Worm (Caenorhabditis elegans) whole organism, young adult: ENCODE measurements around the gene F56C3.1.

Experiments used
- C06A6.2 ChIP-seq: fragments of 200-800 bp; sonication (Bioruptor generic); conservative IDR thresholded peaks from 2 replicates; pipeline ENCODE4 v1.3.6; 2022; ENCODE audit warnings: missing genetic modification characterization, missing compliant biosample characterization
- K11D2.4 ChIP-seq: fragments of 200-800 bp; sonication (Bioruptor generic); IDR thresholded peaks from 2 replicates; pipeline ENCODE4 v1.3.6; 2022; ENCODE audit warnings: missing genetic modification reagents, missing genetic modification characterization, missing compliant biosample characterization
- T07F8.4 ChIP-seq: sonication (generic microtip); optimal IDR thresholded peaks from 2 replicates; lab custom pipeline; 2016; ENCODE audit warnings: mild to moderate bottlenecking, missing genetic modification characterization, moderate library complexity, missing compliant biosample characterization
- Y56A3A.18 ChIP-seq: fragments of 200-800 bp; sonication (Bioruptor generic); IDR thresholded peaks from 2 replicates; pipeline ENCODE4 v1.3.6; 2022; ENCODE audit warnings: missing genetic modification reagents, missing genetic modification characterization, missing compliant biosample characterization
- ZK185.1 ChIP-seq: sonication (generic microtip); optimal IDR thresholded peaks from 2 replicates; lab custom pipeline; 2016; ENCODE audit warnings: mild to moderate bottlenecking, missing genetic modification characterization, missing compliant biosample characterization; ENCODE audit not compliant: poor library complexity, severe bottlenecking
- ama-1 ChIP-seq, 3 experiments: fragments of 150-350 bp in 1 of 3; sonication (generic microtip) in 2 of 3; optimal IDR thresholded peaks; 2 replicates each; lab custom pipeline; 2014 to 2018; ENCODE audit warnings: missing biosample characterization in 2 of 3, missing genetic modification characterization in 2 of 3, missing genetic modification reagents in 2 of 3
- attf-3 ChIP-seq: fragments of 200-800 bp; sonication (Bioruptor generic); conservative IDR thresholded peaks from 2 replicates; pipeline ENCODE4 v1.3.6; 2022; ENCODE audit warnings: missing genetic modification reagents, missing genetic modification characterization, missing compliant biosample characterization
- bed-2 ChIP-seq: fragments of 200-800 bp; sonication (Bioruptor generic); IDR thresholded peaks from 2 replicates; pipeline ENCODE4 v1.3.6; 2022; ENCODE audit warnings: missing genetic modification reagents, missing genetic modification characterization, missing compliant biosample characterization
- ccch-3 ChIP-seq: fragments of 200-800 bp; sonication (Bioruptor generic); optimal IDR thresholded peaks from 2 replicates; lab custom pipeline; 2018; ENCODE audit warnings: mild to moderate bottlenecking, missing genetic modification characterization, missing compliant biosample characterization
- cebp-1 ChIP-seq, 2 experiments: fragments of 200-800 bp in 1 of 2; sonication (Bioruptor generic) in 1 of 2; sonication (generic microtip) in 1 of 2; IDR thresholded peaks in 1 of 2; optimal IDR thresholded peaks in 1 of 2; 2 replicates each; pipeline versions ENCODE4 v1.3.6 to Lab custom; 2017 to 2022; ENCODE audit warnings: missing compliant biosample characterization in 2 of 2, missing genetic modification characterization in 2 of 2, mild to moderate bottlenecking in 1 of 2, missing genetic modification reagents in 1 of 2, moderate library complexity in 1 of 2
- ceh-100 ChIP-seq: fragments of 200-800 bp; sonication (Bioruptor generic); IDR thresholded peaks from 2 replicates; pipeline ENCODE4 v1.3.6; 2022; ENCODE audit warnings: missing genetic modification reagents, missing genetic modification characterization, missing compliant biosample characterization
- chd-7 ChIP-seq: sonication (generic microtip); optimal IDR thresholded peaks from 2 replicates; lab custom pipeline; 2016; ENCODE audit warnings: mild to moderate bottlenecking, missing genetic modification characterization, moderate library complexity, missing compliant biosample characterization
- dox-1 ChIP-seq: fragments of 200-800 bp; sonication (Bioruptor generic); IDR thresholded peaks from 2 replicates; pipeline ENCODE4 v1.3.6; 2022; ENCODE audit warnings: missing genetic modification reagents, missing genetic modification characterization, missing compliant biosample characterization
- efl-1 ChIP-seq: fragments of 150-350 bp; optimal IDR thresholded peaks from 2 replicates; lab custom pipeline; 2014; ENCODE audit warnings: missing biosample characterization, missing genetic modification reagents, missing genetic modification characterization
- egrh-3 ChIP-seq: fragments of 200-800 bp; sonication (Bioruptor generic); IDR thresholded peaks from 2 replicates; pipeline ENCODE4 v1.3.6; 2022; ENCODE audit warnings: missing genetic modification reagents, missing genetic modification characterization, missing compliant biosample characterization
- gei-17 ChIP-seq: fragments of 200-800 bp; sonication (Bioruptor generic); optimal IDR thresholded peaks from 2 replicates; lab custom pipeline; 2018; ENCODE audit warnings: mild to moderate bottlenecking, missing genetic modification characterization, missing compliant biosample characterization
- hmg-1.2 ChIP-seq: fragments of 200-800 bp; sonication (Bioruptor generic); IDR thresholded peaks from 2 replicates; pipeline ENCODE4 v1.3.6; 2022; ENCODE audit warnings: missing genetic modification reagents, missing genetic modification characterization, missing compliant biosample characterization
- lin-26 ChIP-seq: fragments of 200-800 bp; sonication (Bioruptor generic); IDR thresholded peaks from 2 replicates; pipeline ENCODE4 v1.3.6; 2022; ENCODE audit warnings: missing genetic modification reagents, missing genetic modification characterization, missing compliant biosample characterization
- lin-40 ChIP-seq: sonication (generic microtip); optimal IDR thresholded peaks from 2 replicates; lab custom pipeline; 2016; ENCODE audit warnings: missing genetic modification characterization, mild to moderate bottlenecking, missing compliant biosample characterization, missing genotype, missing genetic modification reagents
- madf-10 ChIP-seq: sonication (generic microtip); optimal IDR thresholded peaks from 2 replicates; lab custom pipeline; 2016; ENCODE audit warnings: mild to moderate bottlenecking, missing genetic modification characterization, missing compliant biosample characterization
- madf-6 ChIP-seq: fragments of 200-800 bp; sonication (Bioruptor generic); IDR thresholded peaks from 2 replicates; pipeline ENCODE4 v1.3.6; 2022; ENCODE audit warnings: missing genetic modification reagents, missing genetic modification characterization, missing compliant biosample characterization
- mcd-1 ChIP-seq: fragments of 200-800 bp; sonication (Bioruptor generic); IDR thresholded peaks from 2 replicates; pipeline ENCODE4 v1.3.6; 2022; ENCODE audit warnings: missing genetic modification reagents, missing genetic modification characterization, missing compliant biosample characterization
- nfyb-1 ChIP-seq: fragments of 200-800 bp; sonication (Bioruptor generic); IDR thresholded peaks from 2 replicates; pipeline ENCODE4 v1.3.6; 2022; ENCODE audit warnings: missing genetic modification reagents, missing genetic modification characterization, missing compliant biosample characterization
- nhr-27 ChIP-seq: fragments of 200-800 bp; sonication (Bioruptor generic); optimal IDR thresholded peaks from 2 replicates; lab custom pipeline; 2018; ENCODE audit warnings: mild to moderate bottlenecking, missing genetic modification characterization, moderate library complexity, missing compliant biosample characterization
- nhr-80 ChIP-seq: sonication (generic microtip); optimal IDR thresholded peaks from 2 replicates; lab custom pipeline; 2016; ENCODE audit warnings: missing genetic modification characterization, missing compliant biosample characterization
- pbrm-1 ChIP-seq: fragments of 200-800 bp; sonication (Bioruptor generic); IDR thresholded peaks from 2 replicates; pipeline ENCODE4 v1.3.6; 2022; ENCODE audit warnings: missing genetic modification reagents, missing genetic modification characterization, missing compliant biosample characterization
- rpc-1 ChIP-seq, 2 experiments: fragments of 150-350 bp in 1 of 2; sonication (generic microtip) in 1 of 2; optimal IDR thresholded peaks; 2 replicates each; lab custom pipeline; 2014 to 2018; ENCODE audit warnings: missing biosample characterization in 1 of 2, missing genetic modification characterization in 1 of 2, missing genetic modification reagents in 1 of 2, missing genotype in 1 of 2
- sea-2 ChIP-seq: fragments of 200-800 bp; sonication (Bioruptor generic); IDR thresholded peaks from 2 replicates; pipeline ENCODE4 v1.3.6; 2022; ENCODE audit warnings: missing genetic modification characterization, missing compliant biosample characterization
- snpc-4 ChIP-seq, 5 experiments: fragments of 150-350 bp in 1 of 5; sonication (generic microtip) in 4 of 5; optimal IDR thresholded peaks; 2 replicates each; lab custom pipeline; 2014 to 2018; ENCODE audit warnings: missing genetic modification characterization in 5 of 5, missing biosample characterization in 3 of 5, antibody characterized with exemption in 2 of 5, mild to moderate bottlenecking in 2 of 5, missing compliant biosample characterization in 2 of 5, missing genotype in 2 of 5, moderate library complexity in 2 of 5, missing genetic modification reagents in 1 of 5
- zfh-2 ChIP-seq: fragments of 200-800 bp; sonication (Bioruptor generic); conservative IDR thresholded peaks from 2 replicates; pipeline ENCODE4 v1.3.6; 2022; ENCODE audit warnings: missing genetic modification reagents, missing genetic modification characterization, missing compliant biosample characterization

F56C3.1 gene

ce11 chrX:1386893-1387367 is at the start of gene F56C3.1:
TSS of gene F56C3.1 (plus strand) at chrX:1387317.
- TF ChIP-seq ama-1 (optimal IDR thresholded peaks at IDR 0.05; lab: Kevin White, UChicago) (no peak), ama-1 (GFP tag; optimal IDR thresholded peaks at IDR 0.05; lab: Kevin White, UChicago) (no peak), ceh-100 (GFP tag; lab: Robert Waterston, UW) (no peak), efl-1 (GFP tag; lab: Kevin White, UChicago) (no peak), hmg-1.2 (GFP tag; lab: Robert Waterston, UW) (0 out of 2 replicates have a peak, but pooled peaks have one; percentile 20), gei-17 (peak; percentile 38), T07F8.4 (tag; lab: Kevin White, UChicago) (no peak), bed-2 (GFP tag; lab: Robert Waterston, UW) (no peak), zfh-2 (GFP tag; lab: Robert Waterston, UW) (no peak), snpc-4 (GFP tag; optimal IDR thresholded peaks at IDR 0.05; lab: Kevin White, UChicago) (no peak), snpc-4 (tag; optimal IDR thresholded peaks at IDR 0.05; lab: Kevin White, UChicago) (no peak), pbrm-1 (GFP tag; lab: Robert Waterston, UW) (no peak), rpc-1 (optimal IDR thresholded peaks at IDR 0.05; lab: Kevin White, UChicago) (no peak), rpc-1 (tag; optimal IDR thresholded peaks at IDR 0.05; lab: Kevin White, UChicago) (peak; percentile 36), ccch-3 (GFP tag; lab: Kevin White, UChicago) (no peak), attf-3 (GFP tag; lab: Robert Waterston, UW) (no peak), nhr-27 (no peak), cebp-1 (GFP tag; IDR thresholded peaks at IDR 0.05; lab: Robert Waterston, UW) (no peak), cebp-1 (tag; optimal IDR thresholded peaks at IDR 0.05; lab: Kevin White, UChicago) (peak; percentile 21), lin-26 (GFP tag; lab: Robert Waterston, UW) (0 out of 2 replicates have a peak, but pooled peaks have one; percentile 39), mcd-1 (GFP tag; lab: Robert Waterston, UW) (peak; percentile 49), nfyb-1 (GFP tag; lab: Robert Waterston, UW) (peak; percentile 58; the same call in 1 of the 2 replicates), egrh-3 (GFP tag; lab: Robert Waterston, UW) (no peak), dox-1 (GFP tag; lab: Robert Waterston, UW) (peak; percentile 71), K11D2.4 (GFP tag; lab: Robert Waterston, UW) (peak; percentile 59; the same call in 1 of the 2 replicates), Y56A3A.18 (GFP tag; lab: Robert Waterston, UW) (0 out of 2 replicates have a peak, but pooled peaks have one; percentile 43)

- peak; percentile 52 for TF ChIP-seq nhr-80 (tag; lab: Kevin White, UChicago)
- TF ChIP-seq chd-7 (tag; lab: Kevin White, UChicago), result no peak
Observed at ce11 chrX:1337834-1338233, 49.3 kb upstream of the F56C3.1 start.

ce11 chrX:1338906-1339673 is 48.0 kb upstream of the F56C3.1 start:
- TF ChIP-seq K11D2.4 (GFP tag; lab: Robert Waterston, UW) (0 out of 2 replicates have a peak, but pooled peaks have one; percentile 13), ZK185.1 (peak; percentile 29), C06A6.2 (GFP tag; lab: Robert Waterston, UW) (no peak), sea-2 (no peak), lin-40 (peak; percentile 67), madf-6 (GFP tag; lab: Robert Waterston, UW) (no peak), madf-10 (tag; lab: Kevin White, UChicago) (no peak), gei-17 (peak; percentile 77), snpc-4 (GFP tag; optimal IDR thresholded peaks at IDR 0.05; lab: Kevin White, UChicago) (no peak), snpc-4 (tag; optimal IDR thresholded peaks at IDR 0.05; lab: Kevin White, UChicago) (no peak)
